Worm (Caenorhabditis elegans): ENCODE data around the gene pup-2.

Gene pup-2

DNA sequence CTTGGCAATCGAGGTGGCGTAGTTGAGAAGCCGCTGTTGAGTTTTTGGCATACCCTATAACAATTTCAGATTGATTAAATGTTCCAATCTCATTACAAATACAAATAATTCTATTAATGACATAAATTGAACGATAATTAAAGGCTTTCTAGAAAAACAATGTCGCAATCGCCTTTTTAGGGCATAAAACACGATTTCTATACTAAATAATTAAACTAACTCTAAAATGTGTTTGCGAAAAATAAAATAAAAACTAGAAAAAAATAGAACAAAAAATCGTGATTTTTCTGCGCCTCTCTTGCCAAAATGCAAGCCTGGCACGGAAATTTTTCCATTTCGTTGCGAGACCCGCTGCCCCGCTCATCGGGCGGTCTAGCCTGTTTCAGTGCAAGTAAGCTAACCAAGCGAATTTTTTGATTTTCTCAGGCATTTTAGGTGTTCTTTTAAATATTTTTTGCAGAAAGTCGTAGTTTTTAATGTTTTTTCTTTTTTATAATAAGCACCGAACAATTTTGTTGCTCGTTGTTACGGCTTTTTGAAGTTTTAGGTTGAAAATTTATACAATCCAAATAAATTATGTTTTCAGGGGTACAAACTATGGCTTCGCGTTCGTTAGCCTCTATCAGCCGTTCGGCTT lies 42.2 kb downstream of the pup-2 start, which contains the start of the genes C34E10.12, C34E10.10 and atp-2 (continued):
- TF ChIP-seq nhr-90 (tag; optimal IDR thresholded peaks at IDR 0.05) (no peak), D2030.7 (GFP tag; IDR thresholded peaks at IDR 0.05) (no peak; the same call in 1 of the 2 replicates), ztf-25 (GFP tag; IDR thresholded peaks at IDR 0.05) (no peak), B0019.2 (GFP tag; conservative IDR thresholded peaks at IDR 0.05) (no peak), F57C9.4 (tag; optimal IDR thresholded peaks at IDR 0.05) (no peak), tbp1 (GFP tag; optimal IDR thresholded peaks at IDR 0.05) (peak; percentile 61), hrde-1 (tag; optimal IDR thresholded peaks at IDR 0.05; ENCODE audit: borderline replicate concordance) (no peak), lin-54 (GFP tag; optimal IDR thresholded peaks at IDR 0.05) (peak; percentile 71), sea-2 (GFP tag; IDR thresholded peaks at IDR 0.05) (no peak), snpc-4 (GFP tag; optimal IDR thresholded peaks at IDR 0.05) (no peak), snpc-4 (tag; optimal IDR thresholded peaks at IDR 0.05) (peak; percentile 24 to 75 (median 40)), let-607 (tag; optimal IDR thresholded peaks at IDR 0.05) (no peak), lin-35 (GFP tag; optimal IDR thresholded peaks at IDR 0.05) (peak in 1 of 3 experiments; percentile 76), egl-18 (GFP tag; IDR thresholded peaks at IDR 0.05) (no peak), aptf-2 (GFP tag; conservative IDR thresholded peaks at IDR 0.05) (no peak), egl-44 (GFP tag; IDR thresholded peaks at IDR 0.05) (no peak), attf-5 (GFP tag; optimal IDR thresholded peaks at IDR 0.05) (peak; percentile 82), aptf-3 (GFP tag; IDR thresholded peaks at IDR 0.05) (no peak), sdz-38 (tag; optimal IDR thresholded peaks at IDR 0.05) (no peak), T26A5.8 (tag; optimal IDR thresholded peaks at IDR 0.05) (no peak), bed-1 (GFP tag; IDR thresholded peaks at IDR 0.05) (no peak), snpc-1.3 (tag; optimal IDR thresholded peaks at IDR 0.05; ENCODE audit: insufficient read depth) (peak; percentile 62), sptf-2 (GFP tag; optimal IDR thresholded peaks at IDR 0.05) (no peak), ceh-79 (tag; optimal IDR thresholded peaks at IDR 0.05) (no peak), ceh-27 (GFP tag; optimal IDR thresholded peaks at IDR 0.05) (peak; percentile 58), nhr-80 (tag; optimal IDR thresholded peaks at IDR 0.05) (peak; percentile 38), rpc-1 (optimal IDR thresholded peaks at IDR 0.05) (peak; percentile 25), rpc-1 (tag; optimal IDR thresholded peaks at IDR 0.05) (no peak), efl-1 (GFP tag; optimal IDR thresholded peaks at IDR 0.05) (no peak), lir-1 (GFP tag; conservative IDR thresholded peaks at IDR 0.05) (no peak), tlf-1 (GFP tag; optimal IDR thresholded peaks at IDR 0.05) (peak; percentile 13), zim-3 (tag; optimal IDR thresholded peaks at IDR 0.05) (no peak), pbrm-1 (GFP tag; IDR thresholded peaks at IDR 0.05) (peak; percentile 50; the same call in 1 of the 2 replicates), ets-4 (GFP tag; optimal IDR thresholded peaks at IDR 0.05) (no peak), ekl-4 (GFP tag; IDR thresholded peaks at IDR 0.05) (peak; percentile 59), somi-1 (GFP tag; optimal IDR thresholded peaks at IDR 0.05) (no peak), ceh-100 (GFP tag; IDR thresholded peaks at IDR 0.05) (peak; percentile 57; the same call in 1 of the 2 replicates), ceh-40 (GFP tag; IDR thresholded peaks at IDR 0.05) (no peak), F52B5.7 (tag; optimal IDR thresholded peaks at IDR 0.05) (no peak), him-1 (tag; optimal IDR thresholded peaks at IDR 0.05) (no peak), tbx-9 (tag; optimal IDR thresholded peaks at IDR 0.05; ENCODE audit: borderline replicate concordance) (no peak), B0336.3 (GFP tag; IDR thresholded peaks at IDR 0.05) (no peak), madf-3 (GFP tag; IDR thresholded peaks at IDR 0.05) (no peak), ztf-3 (GFP tag; optimal IDR thresholded peaks at IDR 0.05) (no peak), chd-7 (tag; optimal IDR thresholded peaks at IDR 0.05) (no peak), ama-1 (optimal IDR thresholded peaks at IDR 0.05) (no peak), ama-1 (GFP tag; optimal IDR thresholded peaks at IDR 0.05) (no peak), lin-40 (tag; optimal IDR thresholded peaks at IDR 0.05) (peak; percentile 64), Y56A3A.18 (GFP tag; IDR thresholded peaks at IDR 0.05) (no peak)

All from whole organism, young adult.